Fruit fly (Drosophila melanogaster): ENCODE measurements around the gene CG11134.

Gene CG11134

dm6 chrX:13739411-13739888, 1.7 kb downstream of the CG11134 start, which contains the start of gene CG11151 (continued):
- TF ChIP-seq CG13123 (GFP tag; optimal IDR thresholded peaks at IDR 0.05) (peak; percentile 92), Optix (GFP tag; IDR thresholded peaks at IDR 0.05) (peak; percentile 91), Trl (optimal IDR thresholded peaks at IDR 0.05) (peak; percentile 44 to 71), Trl (GFP tag; optimal IDR thresholded peaks at IDR 0.05) (peak; percentile 98), sqz (GFP tag; optimal IDR thresholded peaks at IDR 0.05) (peak; percentile 93), CG1603 (tag; optimal IDR thresholded peaks at IDR 0.05) (peak; percentile 98), H2.0 (GFP tag; IDR thresholded peaks at IDR 0.05) (peak; percentile 96), Bgb (GFP tag; IDR thresholded peaks at IDR 0.05; ENCODE audit: partially characterized antibody) (peak; percentile 68), ham (GFP tag; IDR thresholded peaks at IDR 0.05) (peak; percentile 76; the same call in 1 of the 2 replicates), Fer1 (GFP tag; optimal IDR thresholded peaks at IDR 0.05) (peak; percentile 98), gfzf (GFP tag; optimal IDR thresholded peaks at IDR 0.05) (peak; percentile 21), CG17186 (GFP tag; optimal IDR thresholded peaks at IDR 0.05) (peak; percentile 85), nau (GFP tag; optimal IDR thresholded peaks at IDR 0.05) (peak; percentile 92), dimm (GFP tag; IDR thresholded peaks at IDR 0.05) (no peak; the same call in 1 of the 2 replicates), Sry-δ (GFP tag; optimal IDR thresholded peaks at IDR 0.05) (peak; percentile 70), CG30431 (GFP tag; optimal IDR thresholded peaks at IDR 0.05) (peak; percentile 94), chif (GFP tag; optimal IDR thresholded peaks at IDR 0.05) (peak; percentile 96 to 98), grn (GFP tag; optimal IDR thresholded peaks at IDR 0.05) (peak; percentile 64), HLH4C (GFP tag; IDR thresholded peaks at IDR 0.05; ENCODE audit: partially characterized antibody) (peak; percentile 61; the same call in 2 of the 3 replicates), en (GFP tag; optimal IDR thresholded peaks at IDR 0.05) (peak; percentile 95), H15 (GFP tag; IDR thresholded peaks at IDR 0.05) (peak; percentile 94), CG8388 (GFP tag; optimal IDR thresholded peaks at IDR 0.05) (peak; percentile 96), CG4820 (GFP tag; optimal IDR thresholded peaks at IDR 0.05) (peak; percentile 94), Eip74EF (GFP tag; optimal IDR thresholded peaks at IDR 0.05) (peak in 1 of 2 experiments; percentile 93), CG30020 (tag; optimal IDR thresholded peaks at IDR 0.05) (peak; percentile 80), pum (GFP tag; optimal IDR thresholded peaks at IDR 0.05) (peak; percentile 97), croc (GFP tag; conservative IDR thresholded peaks at IDR 0.05) (peak; percentile 90), Hr3 (GFP tag; optimal IDR thresholded peaks at IDR 0.05) (peak; percentile 94), ATbp (GFP tag; optimal IDR thresholded peaks at IDR 0.05) (peak; percentile 96), chm (GFP tag; IDR thresholded peaks at IDR 0.05) (peak; percentile 94), CG3838 (GFP tag; optimal IDR thresholded peaks at IDR 0.05) (peak; percentile 91), z (GFP tag; IDR thresholded peaks at IDR 0.05) (peak; percentile 47; the same call in 1 of the 3 replicates), schlank (tag; optimal IDR thresholded peaks at IDR 0.05) (peak; percentile 96), yki (optimal IDR thresholded peaks at IDR 0.05) (no peak), ssp (GFP tag; IDR thresholded peaks at IDR 0.05) (peak; percentile 85), Neu2 (GFP tag; optimal IDR thresholded peaks at IDR 0.05; ENCODE audit: borderline replicate concordance) (peak; percentile 91), pita (GFP tag; optimal IDR thresholded peaks at IDR 0.05) (no peak), pho (GFP tag; optimal IDR thresholded peaks at IDR 0.05) (peak; percentile 97), wdn (GFP tag; IDR thresholded peaks at IDR 0.05) (peak; percentile 94), Stat92E (GFP tag; optimal IDR thresholded peaks at IDR 0.05) (peak in 1 of 3 experiments; percentile 92), toy (GFP tag; IDR thresholded peaks at IDR 0.05) (peak; percentile 87), CG18599 (GFP tag; optimal IDR thresholded peaks at IDR 0.05) (peak; percentile 98), Ptx1 (GFP tag; IDR thresholded peaks at IDR 0.05) (peak; percentile 96), CG3847 (GFP tag; IDR thresholded peaks at IDR 0.05) (peak; percentile 92), CG10959 (GFP tag; IDR thresholded peaks at IDR 0.05) (peak; percentile 94), HLH3B (GFP tag; IDR thresholded peaks at IDR 0.05) (peak; percentile 95), fu2 (GFP tag; optimal IDR thresholded peaks at IDR 0.05) (peak; percentile 96), p53 (GFP tag; optimal IDR thresholded peaks at IDR 0.05) (peak; percentile 93), Dfd (GFP tag; optimal IDR thresholded peaks at IDR 0.05) (no peak), Bteb2 (GFP tag; optimal IDR thresholded peaks at IDR 0.05) (peak; percentile 95), C15 (GFP tag; IDR thresholded peaks at IDR 0.05) (peak; percentile 80; the same call in 2 of the 3 replicates)

Measured in whole organism, embryonic.